Worm (Caenorhabditis elegans): Measurements from ENCODE around the gene Y38E10A.34.
A peak's percentile ranks its signal among the peaks of the same experiment; 100 is the strongest.

Gene Y38E10A.34

DNA sequence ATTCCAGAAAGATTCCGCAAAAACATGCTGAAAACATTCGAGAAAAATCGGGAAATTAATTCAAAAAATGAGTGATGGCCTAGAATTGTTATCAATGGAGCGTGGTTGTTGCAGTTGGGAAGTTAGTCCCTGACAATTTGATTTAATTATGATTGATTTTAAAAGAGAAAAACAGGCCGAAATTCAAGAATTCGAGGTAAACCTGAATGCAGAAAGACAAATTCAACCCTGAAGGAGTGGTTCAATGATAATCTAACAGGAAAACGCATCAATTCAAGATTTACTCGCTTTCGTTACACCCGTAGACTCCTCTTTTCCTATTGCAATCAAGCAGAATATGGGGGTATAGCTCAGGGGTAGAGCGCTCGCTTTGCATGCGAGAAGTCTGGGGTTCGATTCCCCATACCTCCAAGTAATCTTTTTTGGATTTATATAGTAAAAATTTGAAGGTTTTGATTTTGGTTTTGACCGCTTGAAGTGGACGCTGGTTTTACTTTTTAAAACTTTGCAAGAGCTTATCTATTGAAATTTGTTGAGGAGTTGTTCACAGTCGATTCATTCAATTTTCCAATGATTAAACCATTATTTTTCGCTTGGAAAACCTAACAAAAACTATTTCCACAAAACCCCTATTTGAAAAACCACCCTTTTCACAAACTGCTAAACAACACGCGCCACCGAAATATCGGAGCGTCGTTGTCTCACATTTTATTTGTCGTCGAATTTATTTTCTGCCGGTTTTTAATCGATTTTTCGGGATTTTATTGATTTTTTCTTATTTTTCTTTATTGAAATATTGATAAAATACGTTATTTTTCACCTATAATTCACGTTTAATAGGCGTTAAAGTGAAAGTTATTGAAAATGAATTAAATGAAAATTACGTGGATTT lies 47.2 kb downstream of the Y38E10A.34 start (continued):
- TF ChIP-seq ceh-63 (GFP tag; optimal IDR thresholded peaks at IDR 0.05) = no peak
- TF ChIP-seq nhr-11 (tag; optimal IDR thresholded peaks at IDR 0.05) = peak; percentile 57
- no peak for TF ChIP-seq fkh-10 (GFP tag; optimal IDR thresholded peaks at IDR 0.05)
- TF ChIP-seq skn-1 (tag; optimal IDR thresholded peaks at IDR 0.05) = peak; percentile 77
- TF ChIP-seq ceh-82 (tag; optimal IDR thresholded peaks at IDR 0.05) = peak; percentile 65 to 82 (median 74)
- no peak for TF ChIP-seq egl-27 (tag; optimal IDR thresholded peaks at IDR 0.05)
- TF ChIP-seq efl-3 (GFP tag; optimal IDR thresholded peaks at IDR 0.05) = no peak
- TF ChIP-seq efl-1 (optimal IDR thresholded peaks at IDR 0.05) = peak; percentile 75 to 88
- TF ChIP-seq efl-1 (GFP tag; optimal IDR thresholded peaks at IDR 0.05 in 1 of 2) = peak; percentile 89 to 99
- peak; percentile 72 for TF ChIP-seq snpc-4 (tag; optimal IDR thresholded peaks at IDR 0.05)
- peak in 3 of 6 experiments; percentile 17 to 47 (median 40) for TF ChIP-seq elt-3 (tag; optimal IDR thresholded peaks at IDR 0.05)
- TF ChIP-seq aha-1 (tag; optimal IDR thresholded peaks at IDR 0.05) = no peak
- peak; percentile 78 to 89 for TF ChIP-seq lsy-2 (tag; optimal IDR thresholded peaks at IDR 0.05)
- TF ChIP-seq nhr-47 (tag; optimal IDR thresholded peaks at IDR 0.05) = peak; percentile 89
- peak; percentile 22 for TF ChIP-seq C04F5.9 (tag; optimal IDR thresholded peaks at IDR 0.05)
- TF ChIP-seq lin-15B (tag; optimal IDR thresholded peaks at IDR 0.05) = peak; percentile 89
- TF ChIP-seq ets-5 (GFP tag; IDR thresholded peaks at IDR 0.05) = no peak
- TF ChIP-seq zag-1 (tag; optimal IDR thresholded peaks at IDR 0.05) = no peak
- no peak for TF ChIP-seq pqm-1 (tag; optimal IDR thresholded peaks at IDR 0.05)
- peak; percentile 85 to 92 for TF ChIP-seq lin-35 (GFP tag; optimal IDR thresholded peaks at IDR 0.05)
- peak; percentile 98 for TF ChIP-seq rnt-1 (tag; optimal IDR thresholded peaks at IDR 0.05)
- TF ChIP-seq nhr-90 (tag; optimal IDR thresholded peaks at IDR 0.05; ENCODE audit: poor library complexity) = peak; percentile 90
- peak; percentile 74 for TF ChIP-seq swsn-7 (tag; optimal IDR thresholded peaks at IDR 0.05)
- peak; percentile 37 for TF ChIP-seq unc-130 (tag; optimal IDR thresholded peaks at IDR 0.05)
- peak; percentile 14 for TF ChIP-seq sup-37 (GFP tag; optimal IDR thresholded peaks at IDR 0.05)
- peak; percentile 80 for TF ChIP-seq lin-13 (GFP tag; optimal IDR thresholded peaks at IDR 0.05)
- no peak for TF ChIP-seq unc-30 (tag; optimal IDR thresholded peaks at IDR 0.05)
- no peak for TF ChIP-seq nhr-76 (tag; optimal IDR thresholded peaks at IDR 0.05)
- no peak for TF ChIP-seq sptf-1 (tag; optimal IDR thresholded peaks at IDR 0.05)
- peak; percentile 43 for TF ChIP-seq F16B12.6 (tag; optimal IDR thresholded peaks at IDR 0.05)
- TF ChIP-seq lin-39 (tag; optimal IDR thresholded peaks at IDR 0.05) = peak; percentile 40
- TF ChIP-seq blmp-1 (tag; optimal IDR thresholded peaks at IDR 0.05) = peak; percentile 39
- TF ChIP-seq fkh-8 (tag; optimal IDR thresholded peaks at IDR 0.05) = peak; percentile 78
- TF ChIP-seq elt-2 (tag; optimal IDR thresholded peaks at IDR 0.05) = peak; percentile 49
- TF ChIP-seq grh-1 (GFP tag; IDR thresholded peaks at IDR 0.05) = 0 out of 2 replicates have a peak, but pooled peaks have one; percentile 36
- TF ChIP-seq vab-15 (tag; optimal IDR thresholded peaks at IDR 0.05) = no peak
- TF ChIP-seq isw-1 (GFP tag; IDR thresholded peaks at IDR 0.05) = peak; percentile 69
- TF ChIP-seq tbx-2 (tag; optimal IDR thresholded peaks at IDR 0.05) = peak; percentile 85
- peak; percentile 80 for TF ChIP-seq C16A3.4 (tag; optimal IDR thresholded peaks at IDR 0.05)
- no peak for TF ChIP-seq unc-62 (GFP tag; optimal IDR thresholded peaks at IDR 0.05)
- TF ChIP-seq dpl-1 (GFP tag; optimal IDR thresholded peaks at IDR 0.05) = peak; percentile 83 to 89 (median 87)
- TF ChIP-seq pag-3 (tag; optimal IDR thresholded peaks at IDR 0.05; ENCODE audit: borderline replicate concordance, insufficient read depth) = no peak
- TF ChIP-seq nhr-20 (tag; optimal IDR thresholded peaks at IDR 0.05) = peak; percentile 82
- TF ChIP-seq dsc-1 (tag; optimal IDR thresholded peaks at IDR 0.05) = peak; percentile 87
- peak; percentile 14 for TF ChIP-seq aly-2 (tag; optimal IDR thresholded peaks at IDR 0.05)
- TF ChIP-seq nhr-19 (GFP tag; conservative IDR thresholded peaks at IDR 0.05) = peak; percentile 79

Measured in whole organism, L1 larva.